Worm (Caenorhabditis elegans) whole organism, early embryonic: ENCODE results near the gene C55A6.10.

Experiments used
- ama-1 ChIP-seq: fragments of 150-350 bp; optimal IDR thresholded peaks from 2 replicates; lab custom pipeline; 2014
- sea-1 ChIP-seq: fragments of 200-800 bp; sonication (Bioruptor generic); conservative IDR thresholded peaks from 2 replicates; pipeline ENCODE4 v1.3.6; 2022; ENCODE audit warnings: missing genetic modification characterization, missing compliant biosample characterization
- tbx-11 ChIP-seq: fragments of 200-800 bp; sonication (Bioruptor generic); IDR thresholded peaks from 2 replicates; pipeline ENCODE4 v1.3.6; 2022; ENCODE audit warnings: missing genetic modification characterization, missing compliant biosample characterization
- tbx-37 ChIP-seq: fragments of 200-800 bp; sonication (Bioruptor generic); conservative IDR thresholded peaks from 2 replicates; pipeline ENCODE4 v1.3.6; 2022; ENCODE audit warnings: missing genetic modification reagents, missing genetic modification characterization, missing compliant biosample characterization

DNA sequence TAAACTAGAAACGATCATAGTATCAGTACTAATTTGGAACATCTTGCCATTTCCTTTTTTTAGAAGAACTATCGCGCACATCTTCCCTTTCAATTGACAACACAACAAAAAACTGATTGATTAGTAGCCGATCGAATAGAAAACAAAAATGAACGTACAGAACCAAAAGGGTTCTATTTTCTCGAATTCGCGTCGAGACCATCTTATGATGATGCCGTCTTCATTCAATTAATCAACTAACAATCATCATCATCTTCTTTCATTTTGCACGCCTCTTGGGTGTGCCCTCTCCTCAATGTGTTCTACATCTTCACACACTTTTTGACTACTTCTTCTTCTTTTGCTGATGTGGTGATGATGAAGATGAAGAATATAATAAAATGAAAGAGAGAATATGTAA is 5.4 kb upstream of the C55A6.10 start:
- TF ChIP-seq tbx-11 (GFP tag; lab: Robert Waterston, UW) (no peak), tbx-37 (no peak), sea-1 (GFP tag; lab: Robert Waterston, UW) (no peak), ama-1 (lab: Kevin White, UChicago) (no peak)
